Fruit fly (Drosophila melanogaster) whole organism, adult: ENCODE results near the gene pum.

ENCODE experiments used
- CG11617 ChIP-seq: fragments of 200-800 bp; sonication (Bioruptor generic); optimal IDR thresholded peaks from 2 replicates; lab custom pipeline; 2017; ENCODE audit warnings: mild to moderate bottlenecking, missing biosample characterization, missing genetic modification reagents, missing genetic modification characterization
- CG12768 ChIP-seq: fragments of 200-800 bp; sonication (Bioruptor generic); optimal IDR thresholded peaks from 2 replicates; lab custom pipeline; 2017; ENCODE audit warnings: missing biosample characterization, missing genetic modification characterization, mild to moderate bottlenecking, moderate library complexity, missing genetic modification reagents
- CG14711 ChIP-seq: fragments of 200-800 bp; sonication (Bioruptor generic); optimal IDR thresholded peaks from 2 replicates; lab custom pipeline; 2018; ENCODE audit warnings: missing biosample characterization, mild to moderate bottlenecking, missing genetic modification characterization, moderate library complexity
- CG1620 ChIP-seq: fragments of 200-800 bp; sonication (Bioruptor generic); optimal IDR thresholded peaks from 2 replicates; lab custom pipeline; 2016; ENCODE audit warnings: missing biosample characterization, missing genetic modification characterization
- CG33017 ChIP-seq: fragments of 200-800 bp; sonication (Bioruptor generic); optimal IDR thresholded peaks from 2 replicates; lab custom pipeline; 2018; ENCODE audit warnings: missing biosample characterization, mild to moderate bottlenecking, missing genetic modification characterization, moderate library complexity
- CG5204 ChIP-seq: fragments of 200-800 bp; sonication (Bioruptor generic); optimal IDR thresholded peaks from 2 replicates; lab custom pipeline; 2016; ENCODE audit warnings: missing biosample characterization, missing genetic modification characterization
- CG7045 ChIP-seq: fragments of 200-800 bp; sonication (Bioruptor generic); optimal IDR thresholded peaks from 2 replicates; lab custom pipeline; 2017; ENCODE audit warnings: missing biosample characterization, mild to moderate bottlenecking, missing genetic modification characterization
- CG7101 ChIP-seq: fragments of 200-800 bp; sonication (Bioruptor generic); optimal IDR thresholded peaks from 2 replicates; lab custom pipeline; 2018; ENCODE audit warnings: missing biosample characterization, mild to moderate bottlenecking, missing genetic modification characterization, moderate library complexity
- Clk ChIP-seq: fragments of 200-800 bp; sonication (Bioruptor generic); optimal IDR thresholded peaks from 2 replicates; lab custom pipeline; 2017; ENCODE audit warnings: missing biosample characterization, missing genetic modification characterization
- Crg-1 ChIP-seq: fragments of 200-800 bp; sonication (Bioruptor generic); optimal IDR thresholded peaks from 2 replicates; lab custom pipeline; 2016; ENCODE audit warnings: missing biosample characterization, missing genetic modification characterization
- Hr96 ChIP-seq: fragments of 200-800 bp; sonication (Bioruptor generic); optimal IDR thresholded peaks from 2 replicates; lab custom pipeline; 2016; ENCODE audit warnings: missing biosample characterization, missing genetic modification characterization
- Mnt ChIP-seq: fragments of 200-800 bp; sonication (Bioruptor generic); optimal IDR thresholded peaks from 2 replicates; lab custom pipeline; 2016; ENCODE audit warnings: missing biosample characterization, mild to moderate bottlenecking, missing genetic modification characterization
- bab1 ChIP-seq: fragments of 200-800 bp; sonication (Bioruptor generic); optimal IDR thresholded peaks from 3 replicates; lab custom pipeline; 2019; ENCODE audit warnings: missing biosample characterization, mild to moderate bottlenecking, missing genetic modification characterization, moderate library complexity
- cic ChIP-seq: fragments of 200-800 bp; sonication (Bioruptor generic); optimal IDR thresholded peaks from 2 replicates; lab custom pipeline; 2017; ENCODE audit warnings: missing biosample characterization, mild to moderate bottlenecking, missing genetic modification characterization, moderate library complexity
- cnc ChIP-seq, 2 experiments: fragments of >200 bp; optimal IDR thresholded peaks; 2 replicates each; lab custom pipeline; 2017
- kay ChIP-seq: fragments of 200-800 bp; sonication (Bioruptor generic); peaks from one replicate; lab custom pipeline; 2016; ENCODE audit warnings: missing biosample characterization, missing genetic modification characterization, borderline replicate concordance
- ovo ChIP-seq: fragments of 200-800 bp; sonication (Bioruptor generic); optimal IDR thresholded peaks from 2 replicates; lab custom pipeline; 2016; ENCODE audit warnings: missing biosample characterization, missing genetic modification characterization
- pad ChIP-seq: fragments of 200-800 bp; sonication (Bioruptor generic); optimal IDR thresholded peaks from 3 replicates; lab custom pipeline; 2017; ENCODE audit warnings: missing biosample characterization, missing genetic modification characterization, mild to moderate bottlenecking, moderate library complexity, missing genetic modification reagents
- tj ChIP-seq: fragments of 200-800 bp; sonication (Bioruptor generic); optimal IDR thresholded peaks from 3 replicates; lab custom pipeline; 2017; ENCODE audit warnings: missing biosample characterization, mild to moderate bottlenecking, missing genetic modification characterization, moderate library complexity
- toe ChIP-seq: fragments of 200-800 bp; sonication (Bioruptor generic); optimal IDR thresholded peaks from 2 replicates; lab custom pipeline; 2016; ENCODE audit warnings: missing biosample characterization, missing genetic modification characterization

pum gene

dm6 chr3R:9236883-9237267 lies 607 bp downstream of the pum start:
- TF ChIP-seq CG11617, result no peak
- TF ChIP-seq cnc (optimal IDR thresholded peaks at IDR 0.05; lab: Kevin White, UChicago), result no peak
- peak; percentile 71 for TF ChIP-seq kay
- TF ChIP-seq CG12768 (GFP tag; lab: Kevin White, UChicago), result peak; percentile 87
- TF ChIP-seq ovo (GFP tag; lab: Kevin White, UChicago), result peak; percentile 30
- TF ChIP-seq CG1620, result peak; percentile 29
- TF ChIP-seq Clk (GFP tag; lab: Kevin White, UChicago), result peak; percentile 62
- TF ChIP-seq CG33017 (tag; lab: Kevin White, UChicago), result peak; percentile 76
- no peak for TF ChIP-seq cic (GFP tag; lab: Kevin White, UChicago)
- peak; percentile 29 for TF ChIP-seq CG14711 (tag; lab: Kevin White, UChicago)
- TF ChIP-seq CG5204 (GFP tag; lab: Kevin White, UChicago), result no peak
- TF ChIP-seq Hr96 (GFP tag; lab: Kevin White, UChicago), result peak; percentile 17
- peak; percentile 75 for TF ChIP-seq Mnt (GFP tag; lab: Kevin White, UChicago)
- TF ChIP-seq toe (GFP tag; lab: Kevin White, UChicago), result peak; percentile 54
- peak; percentile 59 for TF ChIP-seq pad (GFP tag; lab: Kevin White, UChicago)
- peak; percentile 41 for TF ChIP-seq CG7045 (GFP tag; lab: Kevin White, UChicago)
- peak; percentile 64 for TF ChIP-seq CG7101 (tag; lab: Kevin White, UChicago)
- TF ChIP-seq Crg-1, result peak; percentile 31
- peak; percentile 7 for TF ChIP-seq tj (GFP tag; lab: Kevin White, UChicago)
- TF ChIP-seq bab1 (GFP tag; lab: Kevin White, UChicago), result peak; percentile 8

dm6 chr3R:9236070-9236492 lies 1.4 kb downstream of the pum start:
- TF ChIP-seq cnc (optimal IDR thresholded peaks at IDR 0.05; lab: Kevin White, UChicago) (no peak), CG7045 (GFP tag; lab: Kevin White, UChicago) (no peak), pad (GFP tag; lab: Kevin White, UChicago) (peak; percentile 38)

- TF ChIP-seq CG33017 (tag; lab: Kevin White, UChicago) (no peak), CG11617 (no peak), Mnt (GFP tag; lab: Kevin White, UChicago) (no peak), CG7101 (tag; lab: Kevin White, UChicago) (no peak), bab1 (GFP tag; lab: Kevin White, UChicago) (no peak), cnc (optimal IDR thresholded peaks at IDR 0.05; lab: Kevin White, UChicago) (no peak), CG7045 (GFP tag; lab: Kevin White, UChicago) (no peak), Clk (GFP tag; lab: Kevin White, UChicago) (no peak), CG5204 (GFP tag; lab: Kevin White, UChicago) (no peak), kay (no peak), toe (GFP tag; lab: Kevin White, UChicago) (no peak), CG1620 (no peak), CG12768 (GFP tag; lab: Kevin White, UChicago) (no peak), tj (GFP tag; lab: Kevin White, UChicago) (no peak), CG14711 (tag; lab: Kevin White, UChicago) (no peak), Hr96 (GFP tag; lab: Kevin White, UChicago) (no peak), ovo (GFP tag; lab: Kevin White, UChicago) (no peak)
Measured at dm6 chr3R:9234756-9235255, 2.7 kb downstream of the pum start.

- no peak for TF ChIP-seq Crg-1
- no peak for TF ChIP-seq CG5204 (GFP tag; lab: Kevin White, UChicago)
- no peak for TF ChIP-seq pad (GFP tag; lab: Kevin White, UChicago)
- no peak for TF ChIP-seq cic (GFP tag; lab: Kevin White, UChicago)
- TF ChIP-seq bab1 (GFP tag; lab: Kevin White, UChicago), result no peak
- no peak for TF ChIP-seq CG12768 (GFP tag; lab: Kevin White, UChicago)
- no peak for TF ChIP-seq CG7101 (tag; lab: Kevin White, UChicago)
- TF ChIP-seq CG7045 (GFP tag; lab: Kevin White, UChicago), result no peak
- TF ChIP-seq CG1620, result no peak
- TF ChIP-seq kay, result no peak
- TF ChIP-seq CG14711 (tag; lab: Kevin White, UChicago), result no peak
Measured at dm6 chr3R:9233763-9234162, 3.7 kb downstream of the pum start.

dm6 chr3R:9232346-9232745 lies 5.1 kb downstream of the pum start:
- TF ChIP-seq Hr96 (GFP tag; lab: Kevin White, UChicago) (no peak), CG11617 (no peak)

dm6 chr3R:9229996-9230601 lies 7.4 kb downstream of the pum start:
- TF ChIP-seq toe (GFP tag; lab: Kevin White, UChicago) (no peak), bab1 (GFP tag; lab: Kevin White, UChicago) (peak; percentile 46)
